Worm (Caenorhabditis elegans) whole organism, L2 larva: ENCODE results near the gene msp-77.

Source experiments
- ZK546.5 ChIP-seq: sonication (generic microtip); optimal IDR thresholded peaks from 2 replicates; lab custom pipeline; 2017; ENCODE audit warnings: missing biosample characterization, missing genetic modification characterization
- lin-13 ChIP-seq: fragments of 150-350 bp; optimal IDR thresholded peaks from 2 replicates; lab custom pipeline; 2014; ENCODE audit warnings: missing biosample characterization, missing genetic modification reagents, missing genetic modification characterization
- lsy-2 ChIP-seq, 2 experiments: fragments of 150-350 bp in 1 of 2; sonication (generic microtip) in 1 of 2; optimal IDR thresholded peaks; 2 replicates each; lab custom pipeline; 2014 to 2017; ENCODE audit warnings: missing biosample characterization in 2 of 2, missing genetic modification characterization in 2 of 2
- mdl-1 ChIP-seq, 2 experiments: fragments of 150-350 bp in 1 of 2; sonication (generic microtip) in 1 of 2; optimal IDR thresholded peaks; 2 replicates each; lab custom pipeline; 2017; ENCODE audit warnings: missing biosample characterization in 2 of 2, missing genetic modification characterization in 2 of 2

DNA sequence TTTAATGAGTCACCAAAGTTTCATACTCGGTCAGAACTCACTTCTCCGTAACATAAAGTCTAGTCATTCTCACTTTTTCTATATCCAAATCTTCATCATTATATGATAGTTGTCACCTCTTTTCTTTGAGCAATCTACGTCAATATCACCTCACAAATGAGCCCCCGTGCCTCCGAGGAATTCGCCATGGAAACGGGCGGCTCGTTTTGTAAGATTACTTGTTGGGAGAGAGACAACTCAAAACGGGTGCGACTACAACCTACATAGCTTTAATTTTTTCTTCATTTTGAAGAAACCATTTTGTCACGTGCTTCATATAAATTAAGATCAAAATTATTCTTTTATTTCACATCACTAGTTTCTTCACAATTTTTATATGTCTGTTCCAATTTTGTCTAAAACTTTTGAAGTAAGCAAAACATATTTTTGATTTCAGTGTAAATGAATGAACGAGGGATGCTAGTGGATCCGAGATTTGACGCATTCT is 15.5 kb upstream of the msp-77 start, which contains the start of gene nhr-4:
- no peak for TF ChIP-seq lsy-2 (tag; optimal IDR thresholded peaks at IDR 0.05; lab: Kevin White, UChicago)
- TF ChIP-seq mdl-1 (tag; optimal IDR thresholded peaks at IDR 0.05; lab: Kevin White, UChicago): no peak
- TF ChIP-seq lin-13 (GFP tag; lab: Kevin White, UChicago): no peak
- no peak for TF ChIP-seq ZK546.5 (tag; lab: Kevin White, UChicago)
